Fruit fly (Drosophila melanogaster) ovary, adult (tissue): ENCODE measurements around the gene CHES-1-like.

Source experiments
- CG17801 ChIP-seq: fragments of 200-800 bp; optimal IDR thresholded peaks from 2 replicates; lab custom pipeline; 2019; ENCODE audit warnings: missing biosample characterization, mild to moderate bottlenecking, missing genetic modification characterization, moderate library complexity; ENCODE audit not compliant: partially characterized antibody

CHES-1-like gene

DNA sequence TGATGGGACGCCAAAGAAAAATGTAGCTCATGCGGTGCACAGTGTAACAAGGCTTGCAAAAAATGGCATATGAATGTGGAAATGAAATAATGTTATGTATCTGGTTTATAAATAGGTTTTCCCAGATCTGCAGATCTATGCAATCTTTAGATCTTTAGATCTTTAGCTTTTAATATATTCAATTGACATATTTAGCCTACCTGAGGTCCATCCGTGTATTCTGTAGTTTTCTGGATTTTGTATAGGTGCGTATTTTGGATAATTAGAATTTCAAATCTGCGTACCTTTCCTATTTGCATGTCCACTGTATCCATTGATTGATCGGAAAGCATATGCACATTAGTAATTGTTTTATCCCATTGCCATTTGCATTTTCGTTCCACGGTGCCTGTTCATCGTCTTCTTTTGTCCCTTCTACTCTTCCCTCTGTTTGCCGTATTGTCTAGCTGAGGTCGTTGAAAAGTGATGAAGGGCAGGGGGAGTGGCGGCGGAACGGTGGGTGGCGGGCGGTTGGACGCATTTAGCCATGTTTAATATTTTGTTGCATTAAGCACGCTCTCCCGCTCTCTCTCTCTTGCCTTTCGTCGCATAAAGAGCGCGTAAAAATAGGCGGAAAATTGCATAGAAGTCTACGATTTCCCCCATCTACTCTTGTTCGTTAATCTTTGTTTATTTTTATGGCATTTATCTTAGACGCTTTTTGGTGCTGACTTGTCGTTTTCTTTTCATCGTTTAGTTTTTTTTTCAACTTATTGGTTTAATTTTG lies at the start of gene CHES-1-like:
Gene CHES-1-like (minus strand): TSS at position 444 of the 766 bp plus-strand sequence.
- peak; percentile 90 for TF ChIP-seq CG17801 (GFP tag; lab: Kevin White, UChicago)

DNA sequence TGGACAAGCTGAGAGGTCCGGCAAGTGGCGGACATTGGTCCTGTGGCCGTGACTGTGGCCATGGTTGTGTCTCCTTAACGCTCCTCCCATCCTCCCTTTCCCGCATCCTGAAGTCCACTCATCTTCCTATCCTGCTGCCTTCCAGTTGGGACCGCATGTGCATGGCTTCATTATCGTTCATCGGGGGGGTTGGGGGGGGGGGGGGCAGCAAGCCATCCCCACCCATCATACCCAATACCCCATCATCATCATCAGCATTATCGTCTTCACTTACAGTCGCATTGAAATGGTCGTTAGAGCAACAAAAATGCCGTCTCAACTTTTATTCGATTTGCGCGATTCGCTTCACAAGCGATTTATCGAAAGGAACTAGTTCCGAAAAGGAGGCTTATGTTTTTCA lies 37.2 kb upstream of the CHES-1-like start:
- no peak for TF ChIP-seq CG17801 (GFP tag; lab: Kevin White, UChicago)

DNA sequence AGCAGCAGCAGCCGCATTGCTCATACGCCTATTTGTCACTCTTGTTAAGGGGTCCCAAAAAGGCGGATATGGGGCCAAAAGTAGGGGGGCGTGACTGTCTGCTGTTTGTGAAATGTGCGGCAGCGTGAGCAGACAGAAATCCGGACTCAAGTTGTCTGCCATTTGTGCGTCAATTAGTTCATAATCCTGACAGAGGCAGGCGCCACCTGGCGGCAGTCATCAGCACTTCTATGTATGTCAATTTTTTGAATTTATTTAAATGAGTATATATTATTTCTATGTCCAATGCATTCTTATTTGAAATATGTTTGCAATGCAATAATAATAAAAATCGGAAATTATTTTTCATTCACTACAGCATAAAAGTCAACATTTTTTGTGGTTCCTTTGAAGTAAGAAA lies 34.9 kb upstream of the CHES-1-like start:
- TF ChIP-seq CG17801 (GFP tag; lab: Kevin White, UChicago) = no peak

DNA sequence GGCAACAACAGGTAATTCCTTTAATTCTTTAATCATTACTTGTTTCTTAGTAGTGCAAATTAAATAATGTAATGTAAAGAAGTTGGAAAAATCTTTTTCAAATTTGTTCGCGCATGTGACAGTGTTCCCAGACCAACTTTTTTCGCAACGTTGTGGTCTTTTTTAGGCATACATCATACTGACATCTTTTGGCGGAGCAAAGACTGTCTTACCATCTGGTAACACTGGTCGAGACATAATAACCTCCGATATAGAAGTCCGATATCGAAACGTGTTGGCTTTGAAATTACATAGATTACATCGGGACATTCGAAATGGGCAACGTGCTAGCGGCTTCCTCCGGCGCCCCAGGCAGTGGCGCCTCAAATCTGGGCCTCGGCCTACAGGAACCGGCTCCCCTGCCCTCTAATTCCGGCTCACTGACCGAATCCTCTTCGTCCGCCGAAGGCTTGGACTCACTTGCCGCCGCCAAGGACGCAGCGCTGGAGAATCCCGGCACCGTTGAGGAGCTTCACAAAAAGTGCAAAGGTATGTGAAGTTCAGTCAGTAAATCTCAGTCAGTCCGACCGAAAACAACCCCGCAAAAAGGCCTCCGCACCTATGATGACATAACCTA lies 28.1 kb upstream of the CHES-1-like start:
- no peak for TF ChIP-seq CG17801 (GFP tag; lab: Kevin White, UChicago)

DNA sequence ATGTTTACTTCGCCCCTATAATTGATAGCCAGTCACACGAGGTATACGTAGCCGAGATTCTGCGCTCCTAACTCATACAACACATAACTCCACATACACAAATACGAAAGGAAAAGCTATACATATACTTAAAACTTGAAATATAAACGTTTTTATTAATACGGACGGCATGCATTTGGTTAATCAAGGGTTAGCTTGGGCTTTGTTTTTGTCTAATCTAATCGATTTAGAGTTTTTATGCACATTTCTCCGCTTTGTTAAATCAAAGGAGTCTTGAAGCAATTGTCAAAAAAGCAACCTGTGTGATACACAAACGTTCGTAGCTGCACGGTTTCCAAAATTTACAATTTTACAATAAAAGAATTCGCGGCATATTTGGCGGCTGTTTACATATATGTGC lies 27.4 kb upstream of the CHES-1-like start, which contains the start of gene Tom40:
Gene Tom40 (plus strand): TSS at position 301 of the 400 bp plus-strand sequence.
- TF ChIP-seq CG17801 (GFP tag; lab: Kevin White, UChicago) = no peak

DNA sequence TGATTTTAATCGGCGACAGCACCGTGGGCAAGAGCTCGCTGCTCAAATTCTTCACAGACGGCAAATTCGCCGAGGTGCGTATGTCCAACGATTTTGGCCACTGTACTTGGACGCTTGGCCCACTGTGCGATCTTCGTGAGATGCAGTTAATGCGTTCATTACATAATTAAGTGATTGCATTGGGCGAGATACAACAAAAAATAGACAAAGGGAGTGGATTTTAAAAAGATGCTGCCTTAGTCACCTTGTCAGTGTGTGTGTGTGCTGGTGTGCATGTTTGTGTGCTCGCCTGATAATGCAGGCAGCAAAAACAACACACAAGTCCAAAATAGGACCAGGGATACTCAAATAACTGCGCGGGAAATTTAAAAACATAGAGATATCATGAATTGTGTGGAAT lies 26.1 kb upstream of the CHES-1-like start:
- no peak for TF ChIP-seq CG17801 (GFP tag; lab: Kevin White, UChicago)

DNA sequence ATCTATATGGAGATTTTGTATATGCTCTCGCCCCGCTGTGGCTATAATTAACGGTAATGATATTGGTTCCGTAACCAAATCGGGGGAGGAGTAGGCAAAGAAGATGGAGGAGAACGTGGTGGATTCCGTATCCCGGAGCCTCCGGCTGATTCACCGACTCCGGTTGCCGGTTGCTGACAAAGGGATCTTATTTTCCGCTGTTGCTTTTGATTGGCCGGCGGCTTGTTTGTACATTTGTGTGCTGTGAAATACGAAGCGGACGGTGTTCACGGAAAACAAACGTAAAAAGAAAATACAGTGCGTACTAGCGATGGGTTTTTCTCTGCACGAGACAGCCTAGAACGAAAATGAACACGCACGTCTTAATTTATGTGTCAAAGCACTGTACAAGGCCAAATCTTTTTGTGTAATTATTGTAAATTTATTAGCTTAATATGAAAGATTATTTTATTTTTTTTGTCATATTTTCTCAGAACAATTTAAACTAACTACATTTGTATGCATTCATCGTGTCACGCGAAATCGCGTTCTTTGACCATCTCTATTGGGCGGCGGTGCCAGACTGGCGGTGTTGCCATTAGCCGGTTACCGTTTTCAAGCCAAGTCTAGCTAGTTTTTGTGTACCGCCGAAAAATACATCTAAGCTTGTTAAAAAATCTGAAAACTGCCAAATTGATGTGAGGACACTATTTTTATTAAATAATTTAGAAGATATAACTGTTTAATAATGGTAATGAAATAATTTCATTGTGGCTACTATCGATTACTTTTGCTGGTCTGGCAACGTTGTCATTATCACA lies 25.1 kb upstream of the CHES-1-like start, which contains the start of the genes Pdp and Rab39:
Gene Pdp (minus strand): TSS at position 521 of the 800 bp plus-strand sequence.
Gene Rab39 (plus strand): TSS at position 793 of the 800 bp plus-strand sequence.
- peak; percentile 89 for TF ChIP-seq CG17801 (GFP tag; lab: Kevin White, UChicago)

DNA sequence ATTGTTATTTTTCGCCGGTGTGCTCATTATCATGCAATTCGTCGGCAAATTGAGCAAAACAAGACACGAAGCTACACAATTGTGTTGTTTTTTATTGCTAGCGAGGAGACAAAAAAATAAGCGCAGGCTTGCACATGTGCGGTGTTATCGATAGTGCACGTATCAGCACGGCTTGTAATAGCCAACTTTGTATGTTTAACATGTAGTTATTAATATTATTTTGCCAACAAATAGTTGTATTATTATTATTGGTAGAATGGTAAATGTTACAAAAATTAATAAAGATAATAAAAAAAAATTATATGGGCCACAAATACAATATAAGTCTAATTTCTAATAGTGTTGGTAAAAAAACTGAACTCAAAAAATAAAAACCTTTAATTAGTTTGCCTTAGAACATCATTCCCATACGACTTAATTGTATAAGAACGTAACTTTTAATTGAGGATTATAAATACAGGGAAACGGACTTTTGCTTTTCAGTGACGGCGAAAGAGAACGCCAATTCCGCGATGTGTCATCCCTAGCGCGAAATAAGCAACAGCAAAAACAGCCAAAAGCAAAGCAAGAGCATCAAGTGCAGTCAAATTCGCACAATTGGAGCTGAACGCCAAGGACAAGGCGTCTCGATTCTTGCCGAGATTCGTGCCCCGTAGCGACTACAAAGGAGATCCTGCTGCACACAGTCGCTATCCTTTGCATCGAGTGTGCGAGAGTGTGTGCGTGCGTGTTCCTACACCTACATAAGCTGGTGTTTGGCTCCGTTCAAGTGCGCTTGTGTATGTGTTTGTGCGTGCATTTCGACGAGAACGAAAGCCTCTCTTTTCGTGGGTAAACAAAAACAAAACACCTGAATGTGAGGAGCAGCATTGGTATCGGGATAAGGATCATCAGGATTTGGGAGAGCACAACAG lies 19.3 kb upstream of the CHES-1-like start, which contains the start of the genes NELF-B and CG12155:
Gene NELF-B (minus strand): TSS at position 111 of the 914 bp plus-strand sequence.
Gene CG12155 (plus strand): TSS at position 505 of the 914 bp plus-strand sequence.
- TF ChIP-seq CG17801 (GFP tag; lab: Kevin White, UChicago) = no peak

DNA sequence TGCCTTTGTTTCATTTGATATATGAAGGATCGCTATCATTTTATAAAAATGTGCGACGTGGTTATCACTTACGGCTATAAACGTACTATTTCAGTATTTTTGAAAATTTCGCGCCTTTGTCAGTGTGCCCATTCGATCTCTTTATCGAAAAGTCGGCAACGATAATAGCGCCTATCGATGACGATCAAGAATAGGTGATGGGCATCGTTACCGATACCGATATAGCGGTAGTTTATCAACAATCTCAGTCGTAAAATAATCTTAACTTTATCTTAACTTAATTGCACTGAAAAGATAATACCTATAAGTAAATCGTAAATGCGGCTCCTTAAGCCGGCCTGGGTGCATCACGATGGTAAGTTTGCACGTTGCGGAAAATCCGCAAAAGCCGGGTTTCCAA lies 12.7 kb upstream of the CHES-1-like start, which contains the start of gene Hira:
Gene Hira (plus strand): TSS at position 215 of the 400 bp plus-strand sequence.
- peak; percentile 62 for TF ChIP-seq CG17801 (GFP tag; lab: Kevin White, UChicago)

DNA sequence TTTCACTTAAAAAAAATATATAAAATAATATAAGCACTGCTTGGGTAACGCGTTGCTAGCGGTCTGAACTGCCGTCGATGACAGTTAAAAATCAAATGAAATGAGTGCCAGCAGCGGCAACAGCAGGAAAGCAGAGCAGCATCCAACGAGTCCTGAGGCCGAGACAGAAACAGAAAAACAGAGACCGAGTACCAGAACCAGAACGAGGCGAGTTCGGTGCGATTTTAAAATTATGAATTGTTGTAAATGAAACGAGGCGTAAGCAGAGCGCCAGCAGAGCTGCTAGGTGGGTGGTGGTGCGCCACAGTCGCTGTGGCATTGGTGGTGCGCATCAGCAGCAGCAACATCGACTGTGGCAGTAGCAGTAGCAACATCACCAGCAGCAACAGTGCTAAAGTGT lies 8.6 kb upstream of the CHES-1-like start, which contains the start of gene CG15478:
Gene CG15478 (minus strand): TSS at position 101 of the 400 bp plus-strand sequence.
- TF ChIP-seq CG17801 (GFP tag; lab: Kevin White, UChicago) = no peak

DNA sequence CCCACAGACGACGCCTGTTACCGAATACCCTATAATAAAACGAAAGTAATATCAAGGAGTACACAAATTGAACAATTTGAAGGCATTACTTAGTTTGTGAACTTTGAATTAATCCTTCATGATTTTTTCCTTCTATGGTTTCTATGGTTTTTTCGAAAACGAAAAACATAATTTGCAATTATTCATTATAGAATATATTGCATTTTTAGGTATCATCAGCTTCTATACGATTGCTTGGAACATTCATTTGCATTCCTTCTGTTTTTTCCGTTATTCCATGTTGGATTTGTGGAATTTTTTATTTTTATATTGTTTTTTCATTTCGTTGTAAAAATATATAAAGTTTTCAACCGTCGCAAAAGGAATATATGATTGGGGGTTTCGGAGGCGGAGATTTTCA lies 6.2 kb upstream of the CHES-1-like start:
- no peak for TF ChIP-seq CG17801 (GFP tag; lab: Kevin White, UChicago)

DNA sequence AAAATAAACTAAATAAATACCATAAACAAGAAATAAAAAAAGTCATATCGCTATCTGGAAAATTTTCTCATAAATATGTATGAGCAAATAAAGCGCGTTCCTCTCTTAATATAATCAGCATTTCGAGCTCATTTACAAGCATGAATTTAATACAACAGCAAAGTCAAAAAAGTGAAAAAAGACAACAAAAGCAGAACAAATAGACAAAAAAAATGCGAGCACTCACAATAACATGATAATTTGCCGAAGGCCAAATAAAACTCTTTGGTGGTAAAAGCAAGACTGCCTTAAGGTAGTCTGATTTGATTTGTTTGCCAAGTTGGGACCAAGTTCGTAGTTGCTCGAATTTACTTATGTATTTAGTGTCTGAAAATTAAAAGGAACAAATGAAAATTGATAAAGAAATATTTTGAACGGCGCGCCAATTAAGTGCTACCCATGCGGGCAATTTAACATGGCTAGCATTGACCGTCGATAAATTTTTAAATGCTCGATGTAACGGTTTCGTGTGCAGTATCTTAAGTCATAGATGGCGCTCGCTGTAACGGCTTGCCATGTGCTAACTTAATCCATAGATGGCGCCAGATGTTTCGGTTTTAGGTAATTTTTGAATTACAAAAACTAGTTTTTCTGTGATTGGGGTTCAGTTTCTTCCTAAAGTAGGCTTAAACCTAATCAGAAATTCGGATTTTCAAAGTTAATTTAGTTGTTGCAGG lies 1.4 kb upstream of the CHES-1-like start:
- TF ChIP-seq CG17801 (GFP tag; lab: Kevin White, UChicago) = peak; percentile 74
